Worm (Caenorhabditis elegans) whole organism, mixed stage, embryonic: ENCODE measurements around the gene T09B9.3.

Source experiments
- bed-3 ChIP-seq: fragments of 200-800 bp; sonication (Bioruptor generic); optimal IDR thresholded peaks from 3 replicates; lab custom pipeline; 2018; ENCODE audit warnings: mild to moderate bottlenecking, missing genetic modification characterization, moderate library complexity, missing compliant biosample characterization
- ceh-39 ChIP-seq: fragments of 150-350 bp; optimal IDR thresholded peaks from 2 replicates; lab custom pipeline; 2014; ENCODE audit warnings: missing biosample characterization, missing genetic modification characterization
- ceh-43 ChIP-seq: fragments of 200-800 bp; sonication (Bioruptor generic); optimal IDR thresholded peaks from 2 replicates; lab custom pipeline; 2018; ENCODE audit warnings: mild to moderate bottlenecking, missing genetic modification characterization, moderate library complexity, missing compliant biosample characterization
- ceh-83 ChIP-seq: fragments of 200-800 bp; sonication (Bioruptor generic); optimal IDR thresholded peaks from 2 replicates; lab custom pipeline; 2018; ENCODE audit warnings: mild to moderate bottlenecking, missing genetic modification characterization, missing compliant biosample characterization
- cnd-1 ChIP-seq: fragments of 200-800 bp; sonication (Bioruptor generic); optimal IDR thresholded peaks from 2 replicates; lab custom pipeline; 2018; ENCODE audit warnings: mild to moderate bottlenecking, missing genetic modification characterization, missing compliant biosample characterization
- elt-1 ChIP-seq: sonication (generic microtip); optimal IDR thresholded peaks from 2 replicates; lab custom pipeline; 2017; ENCODE audit warnings: missing genetic modification characterization, mild to moderate bottlenecking, missing compliant biosample characterization, antibody characterized with exemption, moderate library complexity, borderline replicate concordance; ENCODE audit not compliant: insufficient read depth
- elt-3 ChIP-seq: fragments of 150-350 bp; optimal IDR thresholded peaks from 2 replicates; lab custom pipeline; 2014; ENCODE audit warnings: missing biosample characterization, missing genetic modification characterization
- flh-1 ChIP-seq: fragments of 200-800 bp; sonication (Bioruptor generic); optimal IDR thresholded peaks from 2 replicates; lab custom pipeline; 2018; ENCODE audit warnings: mild to moderate bottlenecking, missing genetic modification characterization, moderate library complexity, missing compliant biosample characterization
- ham-2 ChIP-seq: fragments of 200-800 bp; sonication (Bioruptor generic); optimal IDR thresholded peaks from 2 replicates; lab custom pipeline; 2018; ENCODE audit warnings: mild to moderate bottlenecking, missing genetic modification characterization, missing compliant biosample characterization
- hlh-1 ChIP-seq: fragments of 150-350 bp; optimal IDR thresholded peaks from 2 replicates; lab custom pipeline; 2014; ENCODE audit warnings: missing biosample characterization, missing genetic modification reagents, missing genetic modification characterization
- lin-13 ChIP-seq: fragments of 150-350 bp; optimal IDR thresholded peaks from 2 replicates; lab custom pipeline; 2014; ENCODE audit warnings: missing biosample characterization, missing genetic modification characterization
- lin-32 ChIP-seq: fragments of 200-800 bp; sonication (Bioruptor generic); optimal IDR thresholded peaks from 2 replicates; lab custom pipeline; 2018; ENCODE audit warnings: mild to moderate bottlenecking, missing genetic modification characterization, missing compliant biosample characterization
- lsy-2 ChIP-seq: fragments of 150-350 bp; optimal IDR thresholded peaks from 2 replicates; lab custom pipeline; 2014; ENCODE audit warnings: missing biosample characterization, missing genetic modification characterization
- mab-5 ChIP-seq: fragments of 150-350 bp; optimal IDR thresholded peaks from 2 replicates; lab custom pipeline; 2014; ENCODE audit warnings: missing biosample characterization, missing genetic modification characterization
- mep-1 ChIP-seq: fragments of 150-350 bp; optimal IDR thresholded peaks from 2 replicates; lab custom pipeline; 2017; ENCODE audit warnings: missing biosample characterization, missing genetic modification reagents, missing genetic modification characterization, inconsistent platforms
- mls-2 ChIP-seq: sonication (generic microtip); optimal IDR thresholded peaks from 2 replicates; lab custom pipeline; 2016; ENCODE audit warnings: mild to moderate bottlenecking, missing genetic modification characterization, moderate library complexity, missing compliant biosample characterization
- nhr-12 ChIP-seq: fragments of 150-350 bp; optimal IDR thresholded peaks from 2 replicates; lab custom pipeline; 2014; ENCODE audit warnings: missing biosample characterization, missing genetic modification characterization
- nhr-2 ChIP-seq: fragments of 150-350 bp; optimal IDR thresholded peaks from 2 replicates; lab custom pipeline; 2014; ENCODE audit warnings: missing biosample characterization, missing genetic modification characterization
- nhr-28 ChIP-seq: fragments of 150-350 bp; optimal IDR thresholded peaks from 2 replicates; lab custom pipeline; 2014; ENCODE audit warnings: missing biosample characterization, missing genetic modification characterization
- nhr-76 ChIP-seq: sonication (generic microtip); optimal IDR thresholded peaks from 2 replicates; lab custom pipeline; 2017; ENCODE audit warnings: missing biosample characterization, missing genetic modification characterization
- pha-4 ChIP-seq: fragments of 150-350 bp; optimal IDR thresholded peaks from 2 replicates; lab custom pipeline; 2018; ENCODE audit warnings: missing biosample characterization, missing genetic modification reagents, missing genetic modification characterization
- sem-2 ChIP-seq: fragments of 200-800 bp; sonication (Bioruptor generic); optimal IDR thresholded peaks from 2 replicates; lab custom pipeline; 2018; ENCODE audit warnings: mild to moderate bottlenecking, missing genetic modification characterization, missing compliant biosample characterization
- snpc-4 ChIP-seq: fragments of 150-350 bp; optimal IDR thresholded peaks from 2 replicates; lab custom pipeline; 2014; ENCODE audit warnings: missing biosample characterization, missing genetic modification characterization
- sptf-1 ChIP-seq: sonication (generic microtip); optimal IDR thresholded peaks from 2 replicates; lab custom pipeline; 2017; ENCODE audit warnings: mild to moderate bottlenecking, missing genetic modification characterization, moderate library complexity, missing compliant biosample characterization
- unc-120 ChIP-seq: sonication (generic microtip); optimal IDR thresholded peaks from 2 replicates; lab custom pipeline; 2017; ENCODE audit warnings: missing genetic modification characterization, missing compliant biosample characterization; ENCODE audit not compliant: poor library complexity, severe bottlenecking
- unc-39 ChIP-seq: fragments of 150-350 bp; optimal IDR thresholded peaks from 2 replicates; lab custom pipeline; 2014; ENCODE audit warnings: missing biosample characterization, missing genetic modification characterization
- unc-62 ChIP-seq: fragments of 150-350 bp; optimal IDR thresholded peaks from 2 replicates; lab custom pipeline; 2014; ENCODE audit warnings: missing biosample characterization, missing genetic modification reagents, missing genetic modification characterization
- zip-8 ChIP-seq: fragments of 150-350 bp; optimal IDR thresholded peaks from 2 replicates; lab custom pipeline; 2014; ENCODE audit warnings: missing biosample characterization, missing genetic modification characterization

Gene T09B9.3

ce11 chrX:9794173-9794572, 33.0 kb upstream of the T09B9.3 start, which contains the start of gene F36G3.2:
Gene F36G3.2, minus strand, starts transcription at chrX:9794273.
- TF ChIP-seq unc-39 (tag; lab: Kevin White, UChicago) = no peak

ce11 chrX:9789110-9789509, 27.9 kb upstream of the T09B9.3 start, which contains the start of gene F36G3.1:
Gene F36G3.1, minus strand, starts transcription at chrX:9789210.
- TF ChIP-seq ceh-83 (GFP tag; lab: Kevin White, UChicago) (no peak), lin-13 (tag; lab: Kevin White, UChicago) (no peak), ceh-43 (no peak), mls-2 (tag; lab: Kevin White, UChicago) (no peak), nhr-12 (tag; lab: Kevin White, UChicago) (no peak)

- TF ChIP-seq unc-62 (GFP tag; lab: Kevin White, UChicago) (no peak), sptf-1 (tag; lab: Kevin White, UChicago) (no peak), unc-120 (tag; lab: Kevin White, UChicago) (no peak), ham-2 (GFP tag; lab: Kevin White, UChicago) (no peak), nhr-28 (tag; lab: Kevin White, UChicago) (no peak), hlh-1 (tag; lab: Kevin White, UChicago) (no peak), ceh-43 (no peak), cnd-1 (tag; lab: Kevin White, UChicago) (no peak), unc-39 (tag; lab: Kevin White, UChicago) (no peak)
- TF ChIP-seq, all 35 proteins: peak for 0
Observed at ce11 chrX:9785865-9786264, 24.7 kb upstream of the T09B9.3 start.

- TF ChIP-seq nhr-12 (tag; lab: Kevin White, UChicago) (no peak), cnd-1 (tag; lab: Kevin White, UChicago) (no peak)
Observed at ce11 chrX:9782389-9782939, 21.3 kb upstream of the T09B9.3 start.

- TF ChIP-seq sem-2 (GFP tag; lab: Kevin White, UChicago) (no peak), mab-5 (tag; lab: Kevin White, UChicago) (no peak), unc-62 (GFP tag; lab: Kevin White, UChicago) (no peak), nhr-76 (tag; lab: Kevin White, UChicago) (no peak), mls-2 (tag; lab: Kevin White, UChicago) (no peak), hlh-1 (tag; lab: Kevin White, UChicago) (no peak), pha-4 (no peak), nhr-2 (tag; lab: Kevin White, UChicago) (no peak), bed-3 (no peak), unc-39 (tag; lab: Kevin White, UChicago) (no peak), lin-13 (tag; lab: Kevin White, UChicago) (no peak), flh-1 (GFP tag; lab: Kevin White, UChicago) (no peak), lsy-2 (tag; lab: Kevin White, UChicago) (no peak), lin-32 (GFP tag; lab: Kevin White, UChicago) (no peak), mep-1 (tag; lab: Kevin White, UChicago) (no peak), snpc-4 (no peak), zip-8 (tag; lab: Kevin White, UChicago) (no peak), ceh-39 (tag; lab: Kevin White, UChicago) (no peak), elt-3 (tag; lab: Kevin White, UChicago) (no peak)
Observed at ce11 chrX:9777481-9777880, 16.3 kb upstream of the T09B9.3 start, which contains the start of gene T09B9.5. Gene T09B9.5, plus strand, starts transcription at chrX:9777781.

ce11 chrX:9774323-9774722, 13.2 kb upstream of the T09B9.3 start, which contains the start of gene T09B9.4:
Gene T09B9.4, minus strand, starts transcription at chrX:9774352.
- peak; percentile 4 for TF ChIP-seq ceh-39 (tag; lab: Kevin White, UChicago)
- no peak for TF ChIP-seq nhr-28 (tag; lab: Kevin White, UChicago)
- TF ChIP-seq mep-1 (tag; lab: Kevin White, UChicago) = peak; percentile 66
- TF ChIP-seq, all 35 proteins: peak for 2

ce11 chrX:9764822-9765221, 3.7 kb upstream of the T09B9.3 start, which contains the start of gene slc-17.9:
Gene slc-17.9, minus strand, starts transcription at chrX:9764922.
- TF ChIP-seq elt-1 = no peak
- no peak for TF ChIP-seq ceh-83 (GFP tag; lab: Kevin White, UChicago)
- TF ChIP-seq nhr-2 (tag; lab: Kevin White, UChicago) = no peak
- no peak for TF ChIP-seq unc-39 (tag; lab: Kevin White, UChicago)
